Fruit fly (Drosophila melanogaster) whole organism: ENCODE results near the gene CG17600.

ENCODE experiments used
- CG8478 ChIP-seq: fragments of >200 bp; optimal IDR thresholded peaks from 2 replicates; lab custom pipeline; 2018; ENCODE audit warnings: inconsistent platforms
- Dll ChIP-seq: fragments of >200 bp; optimal IDR thresholded peaks from 2 replicates; lab custom pipeline; 2017
- EcR ChIP-seq, 2 experiments: fragments of >200 bp; optimal IDR thresholded peaks; 2 replicates each; lab custom pipeline; 2017; ENCODE audit warnings: missing biosample characterization in 2 of 2, missing genetic modification characterization in 2 of 2, missing genetic modification reagents in 2 of 2
- pan ChIP-seq: fragments of >200 bp; optimal IDR thresholded peaks from 2 replicates; lab custom pipeline; 2017
- psq ChIP-seq: fragments of >200 bp; optimal IDR thresholded peaks from 2 replicates; lab custom pipeline; 2017
- usp ChIP-seq: fragments of >200 bp; optimal IDR thresholded peaks from 2 replicates; lab custom pipeline; 2017; ENCODE audit warnings: missing biosample characterization, missing genetic modification characterization, mixed read lengths

The CG17600 gene

dm6 chrX:22487667-22488593 lies 27.1 kb upstream of the CG17600 start:
- TF ChIP-seq EcR (GFP tag; optimal IDR thresholded peaks at IDR 0.05; lab: Kevin White, UChicago) (no peak), usp (GFP tag; lab: Kevin White, UChicago) (no peak), Dll (lab: Kevin White, UChicago) (no peak), psq (lab: Kevin White, UChicago) (no peak), pan (no peak), CG8478 (lab: Kevin White, UChicago) (no peak)

- TF ChIP-seq Dll (lab: Kevin White, UChicago) (no peak), pan (no peak), EcR (GFP tag; optimal IDR thresholded peaks at IDR 0.05; lab: Kevin White, UChicago) (no peak), CG8478 (lab: Kevin White, UChicago) (no peak), psq (lab: Kevin White, UChicago) (no peak), usp (GFP tag; lab: Kevin White, UChicago) (no peak)
Measured at dm6 chrX:22490584-22490983, 24.4 kb upstream of the CG17600 start.

dm6 chrX:22491028-22491769 lies 23.8 kb upstream of the CG17600 start:
- TF ChIP-seq pan (no peak), CG8478 (lab: Kevin White, UChicago) (no peak), usp (GFP tag; lab: Kevin White, UChicago) (no peak), EcR (GFP tag; optimal IDR thresholded peaks at IDR 0.05; lab: Kevin White, UChicago) (no peak), psq (lab: Kevin White, UChicago) (no peak), Dll (lab: Kevin White, UChicago) (no peak)

- TF ChIP-seq pan (no peak), Dll (lab: Kevin White, UChicago) (no peak), usp (GFP tag; lab: Kevin White, UChicago) (no peak), psq (lab: Kevin White, UChicago) (no peak), CG8478 (lab: Kevin White, UChicago) (no peak), EcR (GFP tag; optimal IDR thresholded peaks at IDR 0.05; lab: Kevin White, UChicago) (no peak)
Measured at dm6 chrX:22499557-22499956, 15.4 kb upstream of the CG17600 start.

dm6 chrX:22502225-22502624 lies 12.8 kb upstream of the CG17600 start:
- TF ChIP-seq usp (GFP tag; lab: Kevin White, UChicago) (no peak), CG8478 (lab: Kevin White, UChicago) (no peak), pan (no peak), Dll (lab: Kevin White, UChicago) (no peak), psq (lab: Kevin White, UChicago) (no peak), EcR (GFP tag; optimal IDR thresholded peaks at IDR 0.05; lab: Kevin White, UChicago) (no peak)

dm6 chrX:22509085-22509484 lies 5.9 kb upstream of the CG17600 start:
- TF ChIP-seq psq (lab: Kevin White, UChicago) (no peak), pan (no peak), EcR (GFP tag; optimal IDR thresholded peaks at IDR 0.05; lab: Kevin White, UChicago) (no peak), Dll (lab: Kevin White, UChicago) (no peak), CG8478 (lab: Kevin White, UChicago) (no peak), usp (GFP tag; lab: Kevin White, UChicago) (no peak)

- TF ChIP-seq usp (GFP tag; lab: Kevin White, UChicago) (no peak), psq (lab: Kevin White, UChicago) (no peak), EcR (GFP tag; optimal IDR thresholded peaks at IDR 0.05; lab: Kevin White, UChicago) (no peak), pan (no peak), CG8478 (lab: Kevin White, UChicago) (no peak), Dll (lab: Kevin White, UChicago) (no peak)
Measured at dm6 chrX:22510776-22511175, 4.2 kb upstream of the CG17600 start.

- TF ChIP-seq Dll (lab: Kevin White, UChicago) (no peak), EcR (GFP tag; optimal IDR thresholded peaks at IDR 0.05; lab: Kevin White, UChicago) (no peak), usp (GFP tag; lab: Kevin White, UChicago) (no peak), CG8478 (lab: Kevin White, UChicago) (no peak), pan (no peak)
Measured at dm6 chrX:22512071-22512470, 2.9 kb upstream of the CG17600 start.

dm6 chrX:22527210-22527609 lies 12.2 kb downstream of the CG17600 start:
- TF ChIP-seq CG8478 (lab: Kevin White, UChicago) = no peak
- no peak for TF ChIP-seq EcR (GFP tag; optimal IDR thresholded peaks at IDR 0.05; lab: Kevin White, UChicago)
- no peak for TF ChIP-seq usp (GFP tag; lab: Kevin White, UChicago)
- no peak for TF ChIP-seq Dll (lab: Kevin White, UChicago)
- TF ChIP-seq psq (lab: Kevin White, UChicago) = no peak
- TF ChIP-seq pan = no peak

dm6 chrX:22529664-22530321 lies 14.8 kb downstream of the CG17600 start, which contains the start of gene S6kII:
Gene S6kII (plus strand): TSS chrX:22529964.
- TF ChIP-seq CG8478 (lab: Kevin White, UChicago) (no peak), usp (GFP tag; lab: Kevin White, UChicago) (no peak), EcR (GFP tag; optimal IDR thresholded peaks at IDR 0.05; lab: Kevin White, UChicago) (no peak), psq (lab: Kevin White, UChicago) (no peak), pan (no peak), Dll (lab: Kevin White, UChicago) (no peak)
